Worm (Caenorhabditis elegans) whole organism, L4/young adult: ENCODE data around the gene srh-276.

Experiments
- W03F9.2 ChIP-seq: fragments of 150-350 bp; optimal IDR thresholded peaks from 2 replicates; lab custom pipeline; 2014; ENCODE audit warnings: missing biosample characterization, missing genetic modification characterization
- dao-5 ChIP-seq: sonication (generic microtip); optimal IDR thresholded peaks from 2 replicates; lab custom pipeline; 2016; ENCODE audit warnings: missing genotype, missing genetic modification characterization, moderate library complexity, missing compliant biosample characterization
- him-1 ChIP-seq: sonication (generic microtip); optimal IDR thresholded peaks from 2 replicates; lab custom pipeline; 2016; ENCODE audit warnings: missing genotype, missing genetic modification reagents, missing genetic modification characterization, missing compliant biosample characterization

Gene srh-276

DNA sequence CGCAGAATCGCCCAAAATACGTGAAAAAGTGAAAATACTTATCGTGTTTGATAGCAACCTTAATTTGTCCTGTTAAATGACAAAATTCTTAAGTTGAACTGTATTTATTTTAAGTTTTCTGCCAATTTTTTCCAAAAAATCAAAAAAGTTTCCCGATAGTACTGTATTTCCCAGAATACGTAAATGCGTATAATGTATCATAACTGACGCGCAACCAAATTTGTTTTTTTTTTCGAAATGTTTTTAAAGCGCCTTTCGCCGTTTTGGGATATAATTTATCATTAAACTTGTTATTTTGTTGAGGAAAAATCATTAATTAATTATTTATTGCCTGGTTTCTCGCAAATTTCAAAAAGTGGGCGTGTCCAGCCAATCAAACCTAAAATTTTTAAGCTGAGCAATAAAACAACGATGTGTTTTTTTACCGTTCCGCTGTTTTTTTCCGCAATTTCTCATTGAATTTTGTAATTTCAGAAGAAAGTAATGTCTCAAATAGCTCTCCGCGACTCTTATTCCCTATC, 41.9 kb downstream of the srh-276 start, which contains the start of gene fbxa-95:
fbxa-95 (plus strand) TSS at position 471 of the 521 bp plus-strand sequence.
- no peak for TF ChIP-seq dao-5
- no peak for TF ChIP-seq W03F9.2 (tag; lab: Kevin White, UChicago)
- no peak for TF ChIP-seq him-1

ce11 chrV:15572613-15573012, 43.4 kb downstream of the srh-276 start, which contains the start of gene fbxa-94:
fbxa-94 (plus strand) TSS chrV:15572913.
- no peak for TF ChIP-seq dao-5
- TF ChIP-seq him-1: no peak
- TF ChIP-seq W03F9.2 (tag; lab: Kevin White, UChicago): no peak

ce11 chrV:15575305-15575704, 46.1 kb downstream of the srh-276 start, which contains the start of gene mdt-28:
mdt-28 (minus strand) TSS chrV:15575405.
- no peak for TF ChIP-seq him-1
- TF ChIP-seq W03F9.2 (tag; lab: Kevin White, UChicago): no peak
- no peak for TF ChIP-seq dao-5

- TF ChIP-seq W03F9.2 (tag; lab: Kevin White, UChicago) (no peak), him-1 (no peak), dao-5 (no peak)
Measured at ce11 chrV:15577395-15577896, 48.3 kb downstream of the srh-276 start, which contains the start of gene atx-3. atx-3 (minus strand) TSS chrV:15577445.

DNA sequence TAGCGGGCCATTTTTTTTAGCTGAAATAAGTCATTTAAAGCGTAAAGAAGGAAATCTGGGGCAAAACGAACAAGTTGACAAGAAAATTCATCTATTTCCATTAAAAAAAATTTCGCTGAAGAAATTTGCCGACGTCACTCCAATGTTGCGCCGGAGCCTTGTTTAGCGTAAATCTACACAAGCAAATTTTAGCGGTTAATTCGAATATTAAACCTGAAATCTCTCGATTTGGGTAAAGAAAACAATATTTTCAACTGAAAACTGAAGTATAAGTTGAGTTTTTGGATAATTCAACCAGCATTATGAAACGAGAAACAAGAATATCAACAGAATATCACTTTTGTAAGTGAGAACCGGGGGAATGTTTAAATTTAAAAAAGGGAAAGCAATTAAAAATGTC, 49.2 kb downstream of the srh-276 start, which contains the start of gene F28F8.9:
F28F8.9 (minus strand) TSS at position 288 of the 400 bp plus-strand sequence.
- TF ChIP-seq dao-5 (no peak), W03F9.2 (tag; lab: Kevin White, UChicago) (no peak), him-1 (no peak)
